Fruit fly (Drosophila melanogaster) Kc167 (cell line): ENCODE data around the gene CG42272.

Experiments used
- Myc ChIP-seq: fragments of >200 bp; optimal IDR thresholded peaks from 2 replicates; lab custom pipeline; 2017; ENCODE audit warnings: missing external identifiers
- Sin3A ChIP-seq: fragments of >200 bp; optimal IDR thresholded peaks from 2 replicates; lab custom pipeline; 2018; ENCODE audit warnings: missing external identifiers
- h ChIP-seq: fragments of >200 bp; optimal IDR thresholded peaks from 3 replicates; lab custom pipeline; 2018; ENCODE audit warnings: missing external identifiers

DNA sequence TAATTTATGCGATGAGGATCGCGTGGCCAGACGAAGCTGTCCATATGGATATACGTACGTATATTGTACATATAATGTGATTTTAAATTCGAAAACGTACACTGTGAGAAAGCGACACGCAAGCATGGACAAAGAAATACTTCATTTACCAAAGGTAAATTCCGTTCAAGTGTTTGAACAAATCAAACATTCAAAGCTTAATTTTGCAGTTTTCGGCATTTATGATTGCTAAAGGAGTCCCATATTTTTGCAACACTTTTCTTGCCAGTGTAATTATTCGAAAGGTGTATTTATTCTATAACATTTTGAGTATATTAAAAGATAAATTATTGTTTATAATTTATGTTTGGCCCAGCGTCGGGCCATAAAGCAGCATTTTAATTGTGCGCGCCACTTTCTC lies 16.5 kb downstream of the CG42272 start:
- TF ChIP-seq h (lab: Kevin White, UChicago) (no peak), Sin3A (no peak), Myc (no peak)
